ENCODE assay signal across 5 fruit fly cellular contexts in genomic region chr2L:6037830-6038229, dm6.
A peak's percentile ranks its signal among the peaks of the same experiment; 100 is the strongest.
TF ChIP-seq lines count a peak whose summit lies in the region.

CG9117 (minus strand) TSS chr2L:6037902.
CG31643 (plus strand) TSS chr2L:6038117.

- no peak for TF ChIP-seq CTCF in whole organism, embryonic (GFP tag; optimal IDR thresholded peaks at IDR 0.05; lab: Kevin White, UChicago)

TF ChIP-seq in whole organism, adult, 20 proteins besides CTCF, POLR2A, EP300 and RAD21 (continues in another document):
- TF ChIP-seq kay (GFP tag; lab: Kevin White, UChicago; ENCODE audit: borderline replicate concordance) (no peak), CG14711 (tag; optimal IDR thresholded peaks at IDR 0.05; lab: Kevin White, UChicago) (peak; percentile 100), CG33017 (tag; optimal IDR thresholded peaks at IDR 0.05; lab: Kevin White, UChicago) (peak; percentile 62), Crg-1 (GFP tag; optimal IDR thresholded peaks at IDR 0.05; lab: Kevin White, UChicago) (peak; percentile 66), CG7045 (GFP tag; optimal IDR thresholded peaks at IDR 0.05; lab: Kevin White, UChicago) (peak; percentile 40), CG7101 (tag; optimal IDR thresholded peaks at IDR 0.05; lab: Kevin White, UChicago) (peak; percentile 79), CG12768 (GFP tag; optimal IDR thresholded peaks at IDR 0.05; lab: Kevin White, UChicago) (peak; percentile 66), toe (GFP tag; optimal IDR thresholded peaks at IDR 0.05; lab: Kevin White, UChicago) (no peak), pad (GFP tag; optimal IDR thresholded peaks at IDR 0.05; lab: Kevin White, UChicago) (peak; percentile 35), ovo (GFP tag; optimal IDR thresholded peaks at IDR 0.05; lab: Kevin White, UChicago) (peak; percentile 14), cic (GFP tag; optimal IDR thresholded peaks at IDR 0.05; lab: Kevin White, UChicago) (peak; percentile 36), Hr96 (GFP tag; optimal IDR thresholded peaks at IDR 0.05; lab: Kevin White, UChicago) (peak; percentile 47), CG11617 (GFP tag; optimal IDR thresholded peaks at IDR 0.05; lab: Kevin White, UChicago) (peak; percentile 81), CG5204 (GFP tag; optimal IDR thresholded peaks at IDR 0.05; lab: Kevin White, UChicago) (peak; percentile 49), bab1 (GFP tag; optimal IDR thresholded peaks at IDR 0.05; lab: Kevin White, UChicago) (peak; percentile 90), Clk (GFP tag; optimal IDR thresholded peaks at IDR 0.05; lab: Kevin White, UChicago) (no peak), cnc (optimal IDR thresholded peaks at IDR 0.05; lab: Kevin White, UChicago) (peak in 1 of 2 experiments; percentile 17), tj (GFP tag; optimal IDR thresholded peaks at IDR 0.05; lab: Kevin White, UChicago) (peak; percentile 73)

TF ChIP-seq in whole organism, embryonic, 481 proteins besides CTCF, POLR2A, EP300 and RAD21 (continues in another document):
- TF ChIP-seq CG30403 (GFP tag; optimal IDR thresholded peaks at IDR 0.05; lab: Kevin White, UChicago), result peak; percentile 70
- TF ChIP-seq CG17912 (GFP tag; optimal IDR thresholded peaks at IDR 0.05; lab: Kevin White, UChicago), result peak; percentile 12
- peak; percentile 32 for TF ChIP-seq NC2β (GFP tag; optimal IDR thresholded peaks at IDR 0.05; lab: Kevin White, UChicago)
- no peak for TF ChIP-seq Blimp-1 (GFP tag; optimal IDR thresholded peaks at IDR 0.05; lab: Kevin White, UChicago)
- TF ChIP-seq Elba2 (GFP tag; optimal IDR thresholded peaks at IDR 0.05; lab: Kevin White, UChicago), result peak; percentile 10
- no peak for TF ChIP-seq CG3065 (GFP tag; optimal IDR thresholded peaks at IDR 0.05; lab: Kevin White, UChicago)
- TF ChIP-seq oc (tag; optimal IDR thresholded peaks at IDR 0.05; lab: Kevin White, UChicago), result peak; percentile 41
- peak; percentile 45 for TF ChIP-seq slp2 (GFP tag; optimal IDR thresholded peaks at IDR 0.05; lab: Kevin White, UChicago)
- TF ChIP-seq CG4854 (GFP tag; optimal IDR thresholded peaks at IDR 0.05; lab: Kevin White, UChicago), result peak; percentile 10
- TF ChIP-seq btn (GFP tag; optimal IDR thresholded peaks at IDR 0.05; lab: Kevin White, UChicago), result no peak
- 0 out of 3 replicates have a peak, but pooled peaks have one; percentile 6 for TF ChIP-seq dysf (GFP tag; IDR thresholded peaks at IDR 0.05; lab: Robert Waterston, UW)
- peak; percentile 27 for TF ChIP-seq Mad (GFP tag; optimal IDR thresholded peaks at IDR 0.05; lab: Kevin White, UChicago)
- TF ChIP-seq Med (GFP tag; lab: Kevin White, UChicago), result peak; percentile 91
- TF ChIP-seq Hmr (GFP tag; optimal IDR thresholded peaks at IDR 0.05; lab: Kevin White, UChicago), result no peak
- TF ChIP-seq CG7556 (GFP tag; optimal IDR thresholded peaks at IDR 0.05; lab: Kevin White, UChicago), result peak; percentile 26
- peak; percentile 25 for TF ChIP-seq CG10979 (tag; optimal IDR thresholded peaks at IDR 0.05; lab: Kevin White, UChicago)
- peak; percentile 10 for TF ChIP-seq Dek (tag; optimal IDR thresholded peaks at IDR 0.05; lab: Kevin White, UChicago)
- peak; percentile 34 for TF ChIP-seq CG9437 (GFP tag; optimal IDR thresholded peaks at IDR 0.05; lab: Kevin White, UChicago)
- TF ChIP-seq CG32532 (GFP tag; IDR thresholded peaks at IDR 0.05; lab: Robert Waterston, UW), result peak; percentile 52

TF ChIP-seq in whole organism, prepupa, 60 proteins besides CTCF, POLR2A, EP300 and RAD21 (continues in another document):
- TF ChIP-seq CG11762 (GFP tag; optimal IDR thresholded peaks at IDR 0.05; lab: Kevin White, UChicago; ENCODE audit: insufficient read depth) (peak; percentile 18), Sox14 (GFP tag; optimal IDR thresholded peaks at IDR 0.05; lab: Kevin White, UChicago) (peak; percentile 72), CG11294 (GFP tag; IDR thresholded peaks at IDR 0.05; lab: Robert Waterston, UW) (no peak), acj6 (GFP tag; optimal IDR thresholded peaks at IDR 0.05; lab: Kevin White, UChicago) (no peak), dsx (GFP tag; optimal IDR thresholded peaks at IDR 0.05; lab: Kevin White, UChicago; ENCODE audit: poor library complexity, severe bottlenecking) (no peak), pdm3 (GFP tag; optimal IDR thresholded peaks at IDR 0.05; lab: Kevin White, UChicago) (no peak), Sox15 (GFP tag; optimal IDR thresholded peaks at IDR 0.05; lab: Kevin White, UChicago) (peak; percentile 26), Hr39 (GFP tag; optimal IDR thresholded peaks at IDR 0.05; lab: Kevin White, UChicago) (peak; percentile 73), CG6163 (GFP tag; IDR thresholded peaks at IDR 0.05; lab: Robert Waterston, UW) (no peak), Lpt (GFP tag; optimal IDR thresholded peaks at IDR 0.05; lab: Kevin White, UChicago) (no peak), CG16779 (tag; optimal IDR thresholded peaks at IDR 0.05; lab: Kevin White, UChicago) (no peak), salr (GFP tag; optimal IDR thresholded peaks at IDR 0.05; lab: Kevin White, UChicago) (no peak), CG10669 (GFP tag; optimal IDR thresholded peaks at IDR 0.05; lab: Kevin White, UChicago) (no peak), Smox (GFP tag; optimal IDR thresholded peaks at IDR 0.05; lab: Kevin White, UChicago) (no peak), achi (GFP tag; optimal IDR thresholded peaks at IDR 0.05; lab: Kevin White, UChicago) (peak; percentile 73), Eip93F (GFP tag; optimal IDR thresholded peaks at IDR 0.05; lab: Kevin White, UChicago) (peak; percentile 47), CG3032 (tag; optimal IDR thresholded peaks at IDR 0.05; lab: Kevin White, UChicago) (peak; percentile 46), ss (GFP tag; optimal IDR thresholded peaks at IDR 0.05; lab: Kevin White, UChicago) (no peak), CG9139 (GFP tag; optimal IDR thresholded peaks at IDR 0.05; lab: Kevin White, UChicago) (no peak)

TF ChIP-seq in whole organism, pupa, 21 proteins besides CTCF, POLR2A, EP300 and RAD21:
- no peak for TF ChIP-seq fd96Ca (GFP tag; IDR thresholded peaks at IDR 0.05; lab: Robert Waterston, UW)
- peak; percentile 68 for TF ChIP-seq CG15710 (tag; optimal IDR thresholded peaks at IDR 0.05; lab: Kevin White, UChicago)
- TF ChIP-seq CG12605 (GFP tag; IDR thresholded peaks at IDR 0.05; lab: Robert Waterston, UW), result peak; percentile 78; the same call in 1 of the 2 replicates
- TF ChIP-seq CG17806 (tag; optimal IDR thresholded peaks at IDR 0.05; lab: Kevin White, UChicago), result peak; percentile 39
- TF ChIP-seq CG32121 (GFP tag; IDR thresholded peaks at IDR 0.05; lab: Robert Waterston, UW), result no peak
- TF ChIP-seq D1 (tag; optimal IDR thresholded peaks at IDR 0.05; lab: Kevin White, UChicago), result no peak
- TF ChIP-seq CG14655 (GFP tag; optimal IDR thresholded peaks at IDR 0.05; lab: Kevin White, UChicago), result no peak
- TF ChIP-seq Snoo (tag; optimal IDR thresholded peaks at IDR 0.05; lab: Kevin White, UChicago), result peak; percentile 8
- TF ChIP-seq CG9948 (tag; optimal IDR thresholded peaks at IDR 0.05; lab: Kevin White, UChicago), result peak; percentile 24
- peak; percentile 41 for TF ChIP-seq Ets98B (GFP tag; IDR thresholded peaks at IDR 0.05; lab: Robert Waterston, UW)
- TF ChIP-seq CG4496 (GFP tag; IDR thresholded peaks at IDR 0.05; lab: Robert Waterston, UW), result no peak; the same call in 2 of the 3 replicates
- no peak for TF ChIP-seq gl (tag; optimal IDR thresholded peaks at IDR 0.05; lab: Kevin White, UChicago)

TF ChIP-seq in whole organism, wandering third instar larva, 38 proteins besides CTCF, POLR2A, EP300 and RAD21 (continues in another document):
- TF ChIP-seq CG32264 (GFP tag; optimal IDR thresholded peaks at IDR 0.05; lab: Kevin White, UChicago), result peak; percentile 18
- TF ChIP-seq dsf (GFP tag; optimal IDR thresholded peaks at IDR 0.05; lab: Kevin White, UChicago; ENCODE audit: borderline replicate concordance), result no peak
- TF ChIP-seq Hr78 (GFP tag; optimal IDR thresholded peaks at IDR 0.05; lab: Kevin White, UChicago), result no peak
- TF ChIP-seq Myc (optimal IDR thresholded peaks at IDR 0.05; lab: Kevin White, UChicago), result no peak
- TF ChIP-seq h (GFP tag; optimal IDR thresholded peaks at IDR 0.05; lab: Kevin White, UChicago), result peak; percentile 83
- TF ChIP-seq foxo (GFP tag; optimal IDR thresholded peaks at IDR 0.05; lab: Kevin White, UChicago), result peak in 1 of 2 experiments; percentile 86
- peak; percentile 63 for TF ChIP-seq Sp1 (GFP tag; optimal IDR thresholded peaks at IDR 0.05; lab: Kevin White, UChicago)
- no peak for TF ChIP-seq Mio (GFP tag; optimal IDR thresholded peaks at IDR 0.05; lab: Kevin White, UChicago)
- TF ChIP-seq tai (GFP tag; optimal IDR thresholded peaks at IDR 0.05; lab: Kevin White, UChicago), result no peak
- TF ChIP-seq CrebA (GFP tag; optimal IDR thresholded peaks at IDR 0.05; lab: Kevin White, UChicago; ENCODE audit: borderline replicate concordance), result no peak
- no peak for TF ChIP-seq lola (GFP tag; optimal IDR thresholded peaks at IDR 0.05; lab: Kevin White, UChicago)
- peak; percentile 65 for TF ChIP-seq GATAd (GFP tag; optimal IDR thresholded peaks at IDR 0.05; lab: Kevin White, UChicago)
- TF ChIP-seq psq (GFP tag; optimal IDR thresholded peaks at IDR 0.05; lab: Kevin White, UChicago), result peak; percentile 59
- peak; percentile 76 for TF ChIP-seq ey (GFP tag; optimal IDR thresholded peaks at IDR 0.05; lab: Kevin White, UChicago)
- no peak for TF ChIP-seq Dif (GFP tag; optimal IDR thresholded peaks at IDR 0.05; lab: Kevin White, UChicago; ENCODE audit: partially characterized antibody)
- no peak for TF ChIP-seq woc (GFP tag; optimal IDR thresholded peaks at IDR 0.05; lab: Kevin White, UChicago)
- no peak for TF ChIP-seq Hnf4 (GFP tag; optimal IDR thresholded peaks at IDR 0.05; lab: Kevin White, UChicago)
- TF ChIP-seq Dfd (GFP tag; optimal IDR thresholded peaks at IDR 0.05; lab: Kevin White, UChicago), result no peak
- TF ChIP-seq usp (GFP tag; optimal IDR thresholded peaks at IDR 0.05; lab: Kevin White, UChicago), result no peak
- TF ChIP-seq rgr (GFP tag; optimal IDR thresholded peaks at IDR 0.05; lab: Kevin White, UChicago), result peak; percentile 79
- TF ChIP-seq brk (GFP tag; optimal IDR thresholded peaks at IDR 0.05; lab: Kevin White, UChicago), result no peak
- TF ChIP-seq Rel (GFP tag; optimal IDR thresholded peaks at IDR 0.05; lab: Kevin White, UChicago), result no peak
- peak; percentile 39 for TF ChIP-seq Rel (tag; optimal IDR thresholded peaks at IDR 0.05; lab: Kevin White, UChicago)
- TF ChIP-seq CG9705 (GFP tag; optimal IDR thresholded peaks at IDR 0.05; lab: Kevin White, UChicago), result peak; percentile 36
- TF ChIP-seq sage (GFP tag; optimal IDR thresholded peaks at IDR 0.05; lab: Kevin White, UChicago), result no peak
- TF ChIP-seq pan (optimal IDR thresholded peaks at IDR 0.05; lab: Kevin White, UChicago), result no peak
- no peak for TF ChIP-seq Jra (GFP tag; optimal IDR thresholded peaks at IDR 0.05; lab: Kevin White, UChicago)
- TF ChIP-seq sv (GFP tag; optimal IDR thresholded peaks at IDR 0.05; lab: Kevin White, UChicago), result peak; percentile 48
- TF ChIP-seq HLH106 (tag; optimal IDR thresholded peaks at IDR 0.05; lab: Kevin White, UChicago), result peak; percentile 64
- TF ChIP-seq Hr83 (GFP tag; optimal IDR thresholded peaks at IDR 0.05; lab: Kevin White, UChicago; ENCODE audit: poor library complexity, severe bottlenecking), result peak; percentile 15
- no peak for TF ChIP-seq N (GFP tag; optimal IDR thresholded peaks at IDR 0.05; lab: Kevin White, UChicago)
